Worm (Caenorhabditis elegans): ENCODE results near the gene B0457.2.

Gene B0457.2

ce11 chrII:8899357-8899748 lies 27.0 kb downstream of the B0457.2 start:
- TF ChIP-seq nhr-25 (tag; optimal IDR thresholded peaks at IDR 0.05; ENCODE audit: borderline replicate concordance, insufficient read depth) (no peak), hlh-30 (tag; optimal IDR thresholded peaks at IDR 0.05; ENCODE audit: insufficient read depth) (no peak)

ce11 chrII:8898582-8899356 lies 27.6 kb downstream of the B0457.2 start:
- TF ChIP-seq F10B5.3 (tag; optimal IDR thresholded peaks at IDR 0.05) (no peak), daf-19 (GFP tag; conservative IDR thresholded peaks at IDR 0.05) (no peak), arid-1 (GFP tag; conservative IDR thresholded peaks at IDR 0.05) (no peak), aly-2 (tag; optimal IDR thresholded peaks at IDR 0.05) (no peak), ceh-32 (tag; optimal IDR thresholded peaks at IDR 0.05; ENCODE audit: poor library complexity) (no peak), aha-1 (tag) (peak; percentile 90), F44E2.7 (GFP tag; IDR thresholded peaks at IDR 0.05) (no peak), lim-7 (GFP tag; IDR thresholded peaks at IDR 0.05) (no peak)

DNA sequence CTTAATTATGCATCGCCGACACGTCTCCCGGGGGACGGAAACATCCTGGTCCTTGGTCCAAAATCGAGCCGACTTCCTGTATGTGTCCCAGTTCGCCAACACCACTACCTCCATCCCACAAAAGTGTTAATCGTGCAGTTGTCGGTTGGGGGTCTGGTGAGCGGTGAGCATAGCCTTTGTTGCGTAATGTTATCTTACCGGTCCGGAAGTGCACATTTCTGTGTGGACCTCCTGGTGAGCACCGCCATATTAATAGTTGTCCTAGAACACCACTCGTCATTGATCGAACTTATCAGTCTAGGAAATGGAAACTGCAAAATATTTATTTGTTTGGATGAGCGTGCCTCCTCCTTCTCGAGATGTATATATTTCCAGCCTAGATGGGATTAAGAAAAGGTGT lies 29.1 kb downstream of the B0457.2 start:
- TF ChIP-seq mdl-1 (tag; optimal IDR thresholded peaks at IDR 0.05) (no peak), ctbp-1 (GFP tag; IDR thresholded peaks at IDR 0.05) (no peak), madf-5 (GFP tag; IDR thresholded peaks at IDR 0.05) (no peak), nhr-77 (tag; optimal IDR thresholded peaks at IDR 0.05) (no peak), saeg-2 (GFP tag; IDR thresholded peaks at IDR 0.05) (no peak), dve-1 (tag; optimal IDR thresholded peaks at IDR 0.05; ENCODE audit: insufficient read depth) (no peak), nhr-28 (tag; optimal IDR thresholded peaks at IDR 0.05) (no peak), nhr-10 (tag; optimal IDR thresholded peaks at IDR 0.05) (no peak), dpl-1 (GFP tag; optimal IDR thresholded peaks at IDR 0.05) (no peak), spr-1 (tag; optimal IDR thresholded peaks at IDR 0.05) (no peak), F49E8.2 (tag; optimal IDR thresholded peaks at IDR 0.05; ENCODE audit: borderline replicate concordance) (no peak)

- TF ChIP-seq egl-27 (tag; optimal IDR thresholded peaks at IDR 0.05), result no peak
- no peak for TF ChIP-seq F26F4.8 (GFP tag; conservative IDR thresholded peaks at IDR 0.05)
- no peak for TF ChIP-seq rbr-2 (tag; optimal IDR thresholded peaks at IDR 0.05)
- no peak for TF ChIP-seq jun-1 (tag; optimal IDR thresholded peaks at IDR 0.05)
- TF ChIP-seq pqm-1 (tag; optimal IDR thresholded peaks at IDR 0.05), result no peak
- TF ChIP-seq spr-1 (tag; optimal IDR thresholded peaks at IDR 0.05), result no peak
- no peak for TF ChIP-seq daf-8 (GFP tag; IDR thresholded peaks at IDR 0.05)
- no peak for TF ChIP-seq tag-97 (GFP tag; IDR thresholded peaks at IDR 0.05)
- TF ChIP-seq zfp-3 (GFP tag; conservative IDR thresholded peaks at IDR 0.05), result no peak
Observed at ce11 chrII:8896541-8896940, 29.8 kb downstream of the B0457.2 start, which contains the start of gene lat-1. lat-1 (plus strand) TSS chrII:8896841.

- TF ChIP-seq dve-1 (tag; optimal IDR thresholded peaks at IDR 0.05; ENCODE audit: insufficient read depth) (peak; percentile 36), nhr-28 (tag; optimal IDR thresholded peaks at IDR 0.05) (no peak), aha-1 (tag) (peak; percentile 75), lin-29 (GFP tag; IDR thresholded peaks at IDR 0.05) (no peak), ceh-32 (tag; optimal IDR thresholded peaks at IDR 0.05; ENCODE audit: poor library complexity) (no peak), F44E2.7 (GFP tag; IDR thresholded peaks at IDR 0.05) (no peak), zfp-2 (tag; optimal IDR thresholded peaks at IDR 0.05) (no peak), ceh-28 (tag; optimal IDR thresholded peaks at IDR 0.05) (no peak), pqm-1 (tag; optimal IDR thresholded peaks at IDR 0.05) (peak; percentile 9), mdl-1 (tag; optimal IDR thresholded peaks at IDR 0.05) (no peak)
Observed at ce11 chrII:8895895-8896294, 30.5 kb downstream of the B0457.2 start.
